Worm (Caenorhabditis elegans): ENCODE measurements around the gene K04C2.8.

The K04C2.8 gene

DNA sequence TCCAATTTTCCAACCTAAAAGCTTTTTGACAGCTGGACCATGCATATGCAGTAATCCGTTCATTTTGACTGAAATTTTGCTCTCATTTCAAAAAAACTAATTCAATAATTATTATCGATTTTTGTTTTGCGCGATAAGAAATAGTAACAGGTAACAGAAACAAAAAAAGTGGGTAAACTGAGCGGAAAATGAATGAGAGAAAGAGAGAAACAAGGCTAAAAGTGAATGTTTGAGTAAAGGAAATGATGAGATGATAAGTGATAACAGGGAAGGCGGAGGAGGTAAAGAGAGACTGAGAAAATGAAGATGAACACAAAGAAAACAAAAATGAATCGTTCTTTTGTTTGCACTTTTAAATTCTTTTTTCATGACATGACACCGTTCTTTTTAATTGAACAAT, 6.2 kb upstream of the K04C2.8 start, which contains the start of gene sma-3 (continued):
- TF ChIP-seq snpc-4 (tag; optimal IDR thresholded peaks at IDR 0.05) (no peak), dpl-1 (GFP tag; optimal IDR thresholded peaks at IDR 0.05) (no peak), mdl-1 (tag; optimal IDR thresholded peaks at IDR 0.05) (no peak), cey-2 (tag; optimal IDR thresholded peaks at IDR 0.05; ENCODE audit: borderline replicate concordance, insufficient read depth) (no peak)

DNA sequence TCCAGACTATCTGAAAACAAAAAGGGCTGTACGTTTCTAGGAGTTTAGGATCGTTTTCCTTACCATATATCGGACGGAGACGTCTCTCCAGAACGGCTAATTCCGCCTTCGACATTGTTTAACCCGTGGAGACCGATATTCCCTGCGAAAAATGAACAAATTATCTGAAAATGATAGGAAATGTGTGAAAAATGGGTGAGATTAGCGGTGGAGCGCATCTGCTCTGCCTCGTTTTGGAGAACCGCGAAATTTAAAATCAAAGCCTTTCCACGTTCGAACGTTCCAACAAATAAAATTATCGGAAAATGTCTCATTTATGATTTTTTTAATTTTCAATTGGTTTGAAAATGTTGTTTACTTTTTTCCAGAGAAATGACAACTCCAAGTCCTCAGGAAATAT, 828 bp upstream of the K04C2.8 start, which contains the start of the genes cra-1 and kbp-1:
Gene cra-1 (minus strand): TSS at position 193 of the 400 bp plus-strand sequence.
Gene kbp-1 (plus strand): TSS at position 366 of the 400 bp plus-strand sequence.
- TF ChIP-seq F44E2.7 (GFP tag; IDR thresholded peaks at IDR 0.05) (no peak), jun-1 (tag; optimal IDR thresholded peaks at IDR 0.05) (no peak), daf-16 (GFP tag; optimal IDR thresholded peaks at IDR 0.05) (no peak), daf-16 (tag; optimal IDR thresholded peaks at IDR 0.05) (no peak), ceh-62 (tag; optimal IDR thresholded peaks at IDR 0.05) (no peak), spr-3 (GFP tag; optimal IDR thresholded peaks at IDR 0.05) (no peak), mes-2 (tag; optimal IDR thresholded peaks at IDR 0.05; ENCODE audit: poor library complexity, severe bottlenecking) (peak; percentile 41), sdz-12 (GFP tag; optimal IDR thresholded peaks at IDR 0.05) (no peak), lin-38 (GFP tag; IDR thresholded peaks at IDR 0.05) (peak; percentile 91), unc-62 (GFP tag; optimal IDR thresholded peaks at IDR 0.05 in 1 of 2) (peak in 1 of 2 experiments; percentile 65), unc-62 (tag; optimal IDR thresholded peaks at IDR 0.05) (no peak), ztf-7 (tag; optimal IDR thresholded peaks at IDR 0.05) (no peak), lin-13 (GFP tag; optimal IDR thresholded peaks at IDR 0.05) (no peak), dmd-6 (GFP tag; IDR thresholded peaks at IDR 0.05) (0 out of 2 replicates have a peak, but pooled peaks have one; percentile 10), nhr-111 (GFP tag; optimal IDR thresholded peaks at IDR 0.05) (no peak), cey-2 (tag; optimal IDR thresholded peaks at IDR 0.05; ENCODE audit: borderline replicate concordance, insufficient read depth) (no peak), madf-5 (GFP tag; IDR thresholded peaks at IDR 0.05) (no peak), F49E8.2 (tag; optimal IDR thresholded peaks at IDR 0.05; ENCODE audit: borderline replicate concordance) (no peak), duxl-1 (tag; optimal IDR thresholded peaks at IDR 0.05; ENCODE audit: poor library complexity) (no peak), lsy-2 (tag; optimal IDR thresholded peaks at IDR 0.05) (peak in 1 of 2 experiments; percentile 55), nhr-11 (tag; optimal IDR thresholded peaks at IDR 0.05) (peak; percentile 13), lim-7 (GFP tag; IDR thresholded peaks at IDR 0.05) (no peak), dpl-1 (GFP tag; optimal IDR thresholded peaks at IDR 0.05) (peak; percentile 82), hif-1 (tag; optimal IDR thresholded peaks at IDR 0.05) (no peak)

DNA sequence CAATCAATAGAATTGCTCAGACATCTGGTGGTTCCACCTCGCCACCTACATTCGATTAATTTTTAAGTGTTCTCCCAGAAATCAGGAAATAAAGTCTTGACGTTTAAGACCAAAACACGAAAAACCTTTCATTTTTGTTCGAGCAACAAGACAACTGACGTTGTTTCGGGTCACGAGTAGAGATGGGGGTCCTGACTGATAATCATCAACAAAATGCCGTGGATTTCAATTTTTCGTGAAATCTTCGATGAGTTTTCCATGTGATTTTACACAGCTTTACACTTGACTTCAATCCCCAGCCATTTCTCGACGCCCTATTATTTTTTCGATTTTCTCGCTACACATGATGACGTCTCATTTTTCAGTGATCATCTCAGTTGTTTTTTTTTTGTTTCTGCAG, 971 bp downstream of the K04C2.8 start:
- TF ChIP-seq hlh-11 (tag; optimal IDR thresholded peaks at IDR 0.05) (peak; percentile 59), ceh-20 (GFP tag; IDR thresholded peaks at IDR 0.05) (no peak), ces-1 (GFP tag; optimal IDR thresholded peaks at IDR 0.05) (no peak), daf-16 (GFP tag; optimal IDR thresholded peaks at IDR 0.05) (peak in 1 of 2 experiments; percentile 66), daf-16 (tag; optimal IDR thresholded peaks at IDR 0.05) (no peak), aha-1 (tag) (peak; percentile 78), nhr-41 (GFP tag; IDR thresholded peaks at IDR 0.05) (no peak), daf-19 (GFP tag; conservative IDR thresholded peaks at IDR 0.05) (no peak), Y48G9A.11 (GFP tag; IDR thresholded peaks at IDR 0.05) (no peak), tag-97 (GFP tag; IDR thresholded peaks at IDR 0.05) (no peak), ztf-11 (tag; optimal IDR thresholded peaks at IDR 0.05) (no peak), hmg-1.1 (GFP tag; IDR thresholded peaks at IDR 0.05) (no peak), nhr-10 (tag; optimal IDR thresholded peaks at IDR 0.05) (no peak), ceh-32 (tag; optimal IDR thresholded peaks at IDR 0.05; ENCODE audit: poor library complexity) (no peak), mxl-2 (GFP tag; conservative IDR thresholded peaks at IDR 0.05) (no peak), unc-39 (tag; optimal IDR thresholded peaks at IDR 0.05) (no peak), nhr-102 (tag; optimal IDR thresholded peaks at IDR 0.05) (no peak), snpc-1.2 (GFP tag; IDR thresholded peaks at IDR 0.05) (no peak), zfp-2 (tag; optimal IDR thresholded peaks at IDR 0.05) (no peak), pha-4 (GFP tag; IDR thresholded peaks at IDR 0.05) (no peak), pha-4 (tag; optimal IDR thresholded peaks at IDR 0.05) (no peak), F44E2.7 (GFP tag; IDR thresholded peaks at IDR 0.05) (no peak), ama-1 (optimal IDR thresholded peaks at IDR 0.05) (no peak), unc-62 (GFP tag; optimal IDR thresholded peaks at IDR 0.05 in 1 of 2) (no peak), unc-62 (tag; optimal IDR thresholded peaks at IDR 0.05) (no peak), sdz-12 (GFP tag; optimal IDR thresholded peaks at IDR 0.05) (no peak), T26A8.4 (GFP tag; IDR thresholded peaks at IDR 0.05) (no peak), hlh-30 (tag; optimal IDR thresholded peaks at IDR 0.05; ENCODE audit: insufficient read depth) (peak; percentile 42)
